Fruit fly (Drosophila melanogaster) whole organism, adult: ENCODE data around the gene CG13081.

Source experiments
- CG5204 ChIP-seq: fragments of 200-800 bp; sonication (Bioruptor generic); optimal IDR thresholded peaks from 2 replicates; lab custom pipeline; 2016; ENCODE audit warnings: missing biosample characterization, missing genetic modification characterization
- Mnt ChIP-seq: fragments of 200-800 bp; sonication (Bioruptor generic); optimal IDR thresholded peaks from 2 replicates; lab custom pipeline; 2016; ENCODE audit warnings: missing biosample characterization, mild to moderate bottlenecking, missing genetic modification characterization
- bab1 ChIP-seq: fragments of 200-800 bp; sonication (Bioruptor generic); optimal IDR thresholded peaks from 3 replicates; lab custom pipeline; 2019; ENCODE audit warnings: missing biosample characterization, mild to moderate bottlenecking, missing genetic modification characterization, moderate library complexity
- tj ChIP-seq: fragments of 200-800 bp; sonication (Bioruptor generic); optimal IDR thresholded peaks from 3 replicates; lab custom pipeline; 2017; ENCODE audit warnings: missing biosample characterization, mild to moderate bottlenecking, missing genetic modification characterization, moderate library complexity
- toe ChIP-seq: fragments of 200-800 bp; sonication (Bioruptor generic); optimal IDR thresholded peaks from 2 replicates; lab custom pipeline; 2016; ENCODE audit warnings: missing biosample characterization, missing genetic modification characterization

dm6 chr2L:19583926-19584392 is 43.6 kb downstream of the CG13081 start, which contains the start of the genes PCNA2 and CG10366:
- peak; percentile 78 for TF ChIP-seq bab1
- peak; percentile 71 for TF ChIP-seq tj
- TF ChIP-seq Mnt, result peak; percentile 55
- peak; percentile 79 for TF ChIP-seq toe
- no peak for TF ChIP-seq CG5204 (GFP tag; lab: Kevin White, UChicago)
